Worm (Caenorhabditis elegans) whole organism, early embryonic: ENCODE data around the gene magu-2.

Experiments used
- aly-1 ChIP-seq: sonication (generic microtip); optimal IDR thresholded peaks from 2 replicates; lab custom pipeline; 2016; ENCODE audit warnings: missing genetic modification characterization, missing compliant biosample characterization
- ama-1 ChIP-seq: fragments of 150-350 bp; optimal IDR thresholded peaks from 2 replicates; lab custom pipeline; 2014
- flt-1 ChIP-seq: fragments of 200-800 bp; sonication (Bioruptor generic); IDR thresholded peaks from 2 replicates; pipeline ENCODE4 v1.3.6; 2022; ENCODE audit warnings: missing genetic modification characterization, missing compliant biosample characterization

ce11 chrV:8805047-8805446 is 4.2 kb upstream of the magu-2 start:
- TF ChIP-seq aly-1 (no peak), ama-1 (no peak), flt-1 (no peak)
